Fruit fly (Drosophila melanogaster): ENCODE data around the gene cact.

Gene cact

dm6 chr2L:16317777-16318610 is 8.0 kb downstream of the cact start (continued):
- TF ChIP-seq Poxn (GFP tag; IDR thresholded peaks at IDR 0.05): no peak
- TF ChIP-seq Lhr (GFP tag; optimal IDR thresholded peaks at IDR 0.05): peak; percentile 10
- TF ChIP-seq CG10654 (GFP tag; optimal IDR thresholded peaks at IDR 0.05): peak; percentile 43
- TF ChIP-seq Mad (GFP tag; optimal IDR thresholded peaks at IDR 0.05): no peak
- peak; percentile 1 for TF ChIP-seq CG11504 (tag; optimal IDR thresholded peaks at IDR 0.05)
- no peak for TF ChIP-seq hkb (optimal IDR thresholded peaks at IDR 0.05)
- peak; percentile 57 for TF ChIP-seq hkb (GFP tag; IDR thresholded peaks at IDR 0.05)
- TF ChIP-seq abd-A (tag; optimal IDR thresholded peaks at IDR 0.05): no peak
- peak; percentile 47 for TF ChIP-seq onecut (GFP tag; IDR thresholded peaks at IDR 0.05)
- 0 out of 2 replicates have a peak, but pooled peaks have one; percentile 19 for TF ChIP-seq E2f2 (GFP tag; IDR thresholded peaks at IDR 0.05)
- TF ChIP-seq Hey (tag; optimal IDR thresholded peaks at IDR 0.05): peak; percentile 0
- TF ChIP-seq D (optimal IDR thresholded peaks at IDR 0.05): no peak
- TF ChIP-seq D (GFP tag; optimal IDR thresholded peaks at IDR 0.05): peak; percentile 4
- no peak for TF ChIP-seq fd96Cb (tag; optimal IDR thresholded peaks at IDR 0.05)
- TF ChIP-seq Taf1 (GFP tag; IDR thresholded peaks at IDR 0.05): no peak
- TF ChIP-seq Gug (GFP tag; IDR thresholded peaks at IDR 0.05): no peak
- no peak for TF ChIP-seq CG6791 (GFP tag; IDR thresholded peaks at IDR 0.05; ENCODE audit: partially characterized antibody)
- TF ChIP-seq CG5180 (GFP tag; optimal IDR thresholded peaks at IDR 0.05): peak; percentile 65
- TF ChIP-seq CG2875 (GFP tag; optimal IDR thresholded peaks at IDR 0.05): peak; percentile 58
- peak; percentile 82 for TF ChIP-seq Hmr (GFP tag; optimal IDR thresholded peaks at IDR 0.05)
- TF ChIP-seq hb (GFP tag; IDR thresholded peaks at IDR 0.05; ENCODE audit: partially characterized antibody): no peak
- no peak for TF ChIP-seq Ravus (GFP tag; IDR thresholded peaks at IDR 0.05)
- TF ChIP-seq CG5953 (GFP tag; IDR thresholded peaks at IDR 0.05): peak; percentile 73
- no peak for TF ChIP-seq tna (GFP tag; IDR thresholded peaks at IDR 0.05; ENCODE audit: partially characterized antibody)
- TF ChIP-seq vvl (GFP tag; IDR thresholded peaks at IDR 0.05): peak; percentile 19; the same call in 1 of the 2 replicates
- TF ChIP-seq CG8765 (GFP tag; IDR thresholded peaks at IDR 0.05): no peak
- TF ChIP-seq her (GFP tag; optimal IDR thresholded peaks at IDR 0.05): peak; percentile 34
- peak; percentile 45; the same call in 1 of the 2 replicates for TF ChIP-seq CG14441 (GFP tag; IDR thresholded peaks at IDR 0.05)
- no peak for TF ChIP-seq Opbp (GFP tag; IDR thresholded peaks at IDR 0.05; ENCODE audit: partially characterized antibody)
- TF ChIP-seq unpg (GFP tag; optimal IDR thresholded peaks at IDR 0.05): peak; percentile 50
- TF ChIP-seq nerfin-1 (tag; optimal IDR thresholded peaks at IDR 0.05): peak; percentile 28
- no peak for TF ChIP-seq D19A (tag; optimal IDR thresholded peaks at IDR 0.05)
- TF ChIP-seq CG13296 (GFP tag; optimal IDR thresholded peaks at IDR 0.05): peak; percentile 66
- no peak for TF ChIP-seq CG2712 (tag; optimal IDR thresholded peaks at IDR 0.05)
- TF ChIP-seq CG33213 (GFP tag; optimal IDR thresholded peaks at IDR 0.05): peak; percentile 32
- TF ChIP-seq nerfin-2 (GFP tag; IDR thresholded peaks at IDR 0.05; ENCODE audit: partially characterized antibody): no peak
- peak; percentile 17 for TF ChIP-seq CG34376 (GFP tag; optimal IDR thresholded peaks at IDR 0.05)
- TF ChIP-seq trh (GFP tag; optimal IDR thresholded peaks at IDR 0.05): no peak
- peak; percentile 27 for TF ChIP-seq CG2116 (GFP tag; optimal IDR thresholded peaks at IDR 0.05)
- TF ChIP-seq salm (tag; optimal IDR thresholded peaks at IDR 0.05): peak; percentile 19
- TF ChIP-seq NfI (GFP tag; optimal IDR thresholded peaks at IDR 0.05): no peak
- TF ChIP-seq Blimp-1 (GFP tag; optimal IDR thresholded peaks at IDR 0.05): no peak
- peak; percentile 34 for TF ChIP-seq en (GFP tag; optimal IDR thresholded peaks at IDR 0.05)
- no peak for TF ChIP-seq HmgZ (tag; optimal IDR thresholded peaks at IDR 0.05)
- TF ChIP-seq phol (tag; optimal IDR thresholded peaks at IDR 0.05): no peak
- no peak for TF ChIP-seq CG14710 (tag; optimal IDR thresholded peaks at IDR 0.05)
- peak; percentile 4 for TF ChIP-seq Camta (GFP tag; optimal IDR thresholded peaks at IDR 0.05)
- TF ChIP-seq CoRest (tag; optimal IDR thresholded peaks at IDR 0.05): peak; percentile 16
- peak; percentile 13 for TF ChIP-seq Jarid2 (GFP tag; optimal IDR thresholded peaks at IDR 0.05)

Measured in whole organism, embryonic.